Worm (Caenorhabditis elegans) whole organism, midembryonic: Measurements from ENCODE around the gene daam-1.

Experiments
- T22C8.4 ChIP-seq: fragments of 200-800 bp; sonication (Bioruptor generic); IDR thresholded peaks from 2 replicates; pipeline ENCODE4 v1.3.6; 2022; ENCODE audit warnings: missing genetic modification characterization, missing compliant biosample characterization
- flt-1 ChIP-seq: fragments of 200-800 bp; sonication (Bioruptor generic); IDR thresholded peaks from 2 replicates; pipeline ENCODE4 v1.3.6; 2022; ENCODE audit warnings: missing genetic modification characterization, missing compliant biosample characterization
- med-1 ChIP-seq: sonication (generic microtip); optimal IDR thresholded peaks from 2 replicates; lab custom pipeline; 2017; ENCODE audit warnings: missing genetic modification characterization, mild to moderate bottlenecking, missing compliant biosample characterization, antibody characterized with exemption, missing genetic modification reagents; ENCODE audit not compliant: insufficient read depth
- ref-1 ChIP-seq: fragments of 200-800 bp; sonication (Bioruptor generic); conservative IDR thresholded peaks from 2 replicates; pipeline ENCODE4 v1.3.6; 2022; ENCODE audit warnings: missing genetic modification reagents, missing genetic modification characterization, missing compliant biosample characterization
- tab-1 ChIP-seq: fragments of 200-800 bp; sonication (Bioruptor generic); IDR thresholded peaks from 2 replicates; pipeline ENCODE4 v1.3.6; 2022; ENCODE audit warnings: missing genetic modification characterization, missing compliant biosample characterization

ce11 chrV:27604-28003 lies 56.0 kb downstream of the daam-1 start:
- TF ChIP-seq med-1 (GFP tag; lab: Kevin White, UChicago) (no peak), tab-1 (GFP tag; lab: Robert Waterston, UW) (no peak), T22C8.4 (GFP tag; lab: Robert Waterston, UW) (no peak), ref-1 (GFP tag; lab: Robert Waterston, UW) (no peak), flt-1 (GFP tag; lab: Robert Waterston, UW) (no peak)
